Fruit fly (Drosophila melanogaster) whole organism, embryonic: ENCODE results near the gene CG15877.

ENCODE experiments used
- Aef1 ChIP-seq: fragments of 200-800 bp; sonication (Bioruptor generic); IDR thresholded peaks from 3 replicates; pipeline ENCODE4 v1.3.6; 2022; ENCODE audit warnings: missing biosample characterization, missing genetic modification characterization
- BtbVII ChIP-seq: fragments of 200-800 bp; sonication (Bioruptor generic); optimal IDR thresholded peaks from 3 replicates; lab custom pipeline; 2017; ENCODE audit warnings: missing biosample characterization, mild to moderate bottlenecking, missing genetic modification characterization
- CG10462 ChIP-seq: fragments of 200-800 bp; sonication (Bioruptor generic); optimal IDR thresholded peaks from 2 replicates; lab custom pipeline; 2016; ENCODE audit warnings: missing biosample characterization, missing genetic modification characterization
- CG11085 ChIP-seq: fragments of 200-800 bp; sonication (Bioruptor generic); IDR thresholded peaks from 2 replicates; pipeline ENCODE4 v1.3.6; 2022; ENCODE audit warnings: missing biosample characterization, missing genetic modification characterization
- CG11247 ChIP-seq: fragments of 200-800 bp; sonication (Bioruptor generic); IDR thresholded peaks from 2 replicates; pipeline ENCODE4 v1.3.6; 2022; ENCODE audit warnings: missing biosample characterization, missing genetic modification characterization
- CG12391 ChIP-seq: fragments of 200-800 bp; sonication (Bioruptor generic); optimal IDR thresholded peaks from 3 replicates; lab custom pipeline; 2018; ENCODE audit warnings: missing biosample characterization, mild to moderate bottlenecking, missing genetic modification characterization, moderate library complexity
- CG13296 ChIP-seq: fragments of 200-800 bp; sonication (Bioruptor generic); optimal IDR thresholded peaks from 3 replicates; lab custom pipeline; 2018; ENCODE audit warnings: missing biosample characterization, mild to moderate bottlenecking, missing genetic modification characterization
- CG15601 ChIP-seq: fragments of 200-800 bp; sonication (Bioruptor generic); optimal IDR thresholded peaks from 3 replicates; lab custom pipeline; 2019; ENCODE audit warnings: missing biosample characterization, mild to moderate bottlenecking, missing genetic modification characterization, moderate library complexity
- CG15696 ChIP-seq: fragments of 200-800 bp; sonication (Bioruptor generic); optimal IDR thresholded peaks from 2 replicates; lab custom pipeline; 2019; ENCODE audit warnings: missing biosample characterization, mild to moderate bottlenecking, missing genetic modification characterization, moderate library complexity
- CG17802 ChIP-seq: fragments of 200-800 bp; sonication (Bioruptor generic); optimal IDR thresholded peaks from 2 replicates; lab custom pipeline; 2018; ENCODE audit warnings: missing biosample characterization, mild to moderate bottlenecking, missing genetic modification characterization, moderate library complexity
- CG2712 ChIP-seq: fragments of 200-800 bp; optimal IDR thresholded peaks from 3 replicates; lab custom pipeline; 2019; ENCODE audit warnings: missing biosample characterization, mild to moderate bottlenecking, missing genetic modification characterization, moderate library complexity
- CG2875 ChIP-seq: fragments of 200-800 bp; sonication (Bioruptor generic); optimal IDR thresholded peaks from 2 replicates; lab custom pipeline; 2017; ENCODE audit warnings: missing biosample characterization, mild to moderate bottlenecking, missing genetic modification characterization, missing genetic modification reagents
- CG30431 ChIP-seq: fragments of 200-800 bp; sonication (Bioruptor generic); optimal IDR thresholded peaks from 2 replicates; lab custom pipeline; 2017; ENCODE audit warnings: missing biosample characterization, missing genetic modification characterization
- CG3163 ChIP-seq: fragments of 200-800 bp; sonication (Bioruptor generic); optimal IDR thresholded peaks from 3 replicates; lab custom pipeline; 2016; ENCODE audit warnings: missing biosample characterization, missing genetic modification characterization
- CG33557 ChIP-seq: fragments of 200-800 bp; sonication (Bioruptor generic); optimal IDR thresholded peaks from 2 replicates; lab custom pipeline; 2019; ENCODE audit warnings: missing biosample characterization, mild to moderate bottlenecking, missing genetic modification characterization, moderate library complexity
- CG3847 ChIP-seq: fragments of 200-800 bp; sonication (Bioruptor generic); IDR thresholded peaks from 2 replicates; pipeline ENCODE4 v1.3.6; 2022; ENCODE audit warnings: missing biosample characterization, missing genetic modification characterization
- CG4707 ChIP-seq: fragments of 200-800 bp; sonication (Bioruptor generic); optimal IDR thresholded peaks from 2 replicates; lab custom pipeline; 2018; ENCODE audit warnings: missing biosample characterization, mild to moderate bottlenecking, missing genetic modification characterization, moderate library complexity
- CG4820 ChIP-seq: fragments of 200-800 bp; sonication (Bioruptor generic); optimal IDR thresholded peaks from 3 replicates; lab custom pipeline; 2016; ENCODE audit warnings: missing biosample characterization, missing genetic modification characterization
- CG5953 ChIP-seq: fragments of 200-800 bp; sonication (Bioruptor generic); IDR thresholded peaks from 2 replicates; pipeline ENCODE4 v1.3.6; 2022; ENCODE audit warnings: missing biosample characterization, missing genetic modification characterization
- CG7372 ChIP-seq: fragments of 200-800 bp; sonication (Bioruptor generic); IDR thresholded peaks from 2 replicates; pipeline ENCODE4 v1.3.6; 2022; ENCODE audit warnings: missing biosample characterization, missing genetic modification characterization
- CG7786 ChIP-seq: fragments of 200-800 bp; sonication (Bioruptor generic); optimal IDR thresholded peaks from 2 replicates; lab custom pipeline; 2016; ENCODE audit warnings: missing biosample characterization, missing genetic modification characterization
- CG8290 ChIP-seq, 3 experiments: fragments of 200-800 bp; sonication (Bioruptor generic); optimal IDR thresholded peaks; 2 replicates each; lab custom pipeline; 2016 to 2019; ENCODE audit warnings: missing biosample characterization in 3 of 3, missing genetic modification characterization in 3 of 3, mild to moderate bottlenecking in 2 of 3, moderate library complexity in 1 of 3
- CG9797 ChIP-seq: fragments of 200-800 bp; sonication (Bioruptor generic); optimal IDR thresholded peaks from 3 replicates; lab custom pipeline; 2018; ENCODE audit warnings: missing biosample characterization, mild to moderate bottlenecking, missing genetic modification characterization
- Camta ChIP-seq: fragments of 200-800 bp; sonication (Bioruptor generic); optimal IDR thresholded peaks from 2 replicates; lab custom pipeline; 2016; ENCODE audit warnings: missing biosample characterization, missing genetic modification characterization
- D19B ChIP-seq: fragments of 200-800 bp; sonication (Bioruptor generic); optimal IDR thresholded peaks from 2 replicates; lab custom pipeline; 2017; ENCODE audit warnings: missing biosample characterization, mild to moderate bottlenecking, missing genetic modification characterization
- Dad ChIP-seq: fragments of 200-800 bp; sonication (Bioruptor generic); optimal IDR thresholded peaks from 3 replicates; lab custom pipeline; 2016; ENCODE audit warnings: missing biosample characterization, missing genetic modification characterization
- Elba2 ChIP-seq: fragments of 200-800 bp; sonication (Bioruptor generic); optimal IDR thresholded peaks from 3 replicates; lab custom pipeline; 2016; ENCODE audit warnings: missing biosample characterization, missing genetic modification characterization
- Fer2 ChIP-seq: fragments of 200-800 bp; sonication (Bioruptor generic); optimal IDR thresholded peaks from 2 replicates; lab custom pipeline; 2018; ENCODE audit warnings: missing biosample characterization, mild to moderate bottlenecking, missing genetic modification characterization, moderate library complexity
- Hey ChIP-seq: fragments of 200-800 bp; sonication (Bioruptor generic); optimal IDR thresholded peaks from 3 replicates; lab custom pipeline; 2018; ENCODE audit warnings: missing biosample characterization, mild to moderate bottlenecking, missing genetic modification characterization
- Hmx ChIP-seq: fragments of 200-800 bp; sonication (Bioruptor generic); optimal IDR thresholded peaks from 2 replicates; lab custom pipeline; 2016; ENCODE audit warnings: missing biosample characterization, missing genetic modification characterization
- MESR4 ChIP-seq: fragments of 200-800 bp; sonication (Bioruptor generic); optimal IDR thresholded peaks from 2 replicates; lab custom pipeline; 2018; ENCODE audit warnings: missing biosample characterization, mild to moderate bottlenecking, missing genetic modification characterization, moderate library complexity
- Max ChIP-seq: fragments of 200-800 bp; sonication (Bioruptor generic); optimal IDR thresholded peaks from 2 replicates; lab custom pipeline; 2016; ENCODE audit warnings: missing biosample characterization, mild to moderate bottlenecking, missing genetic modification characterization
- Med ChIP-seq: fragments of 200-800 bp; sonication (Bioruptor generic); peaks from one replicate; lab custom pipeline; 2016; ENCODE audit warnings: missing biosample characterization, missing genetic modification characterization, mild to moderate bottlenecking, inconsistent platforms, moderate library complexity
- Optix ChIP-seq: fragments of 200-800 bp; sonication (Bioruptor generic); IDR thresholded peaks from 3 replicates; pipeline ENCODE4 v1.3.6; 2022; ENCODE audit warnings: missing biosample characterization, missing genetic modification characterization
- Sox100B ChIP-seq: fragments of 200-800 bp; sonication (Bioruptor generic); optimal IDR thresholded peaks from 3 replicates; lab custom pipeline; 2018; ENCODE audit warnings: missing biosample characterization, mild to moderate bottlenecking, missing genetic modification characterization
- Sox102F ChIP-seq: fragments of 200-800 bp; sonication (Bioruptor generic); optimal IDR thresholded peaks from 2 replicates; lab custom pipeline; 2018; ENCODE audit warnings: missing biosample characterization, mild to moderate bottlenecking, missing genetic modification characterization, moderate library complexity
- bigmax ChIP-seq: fragments of 200-800 bp; sonication (Bioruptor generic); optimal IDR thresholded peaks from 2 replicates; lab custom pipeline; 2018; ENCODE audit warnings: missing biosample characterization, mild to moderate bottlenecking, missing genetic modification characterization
- bowl ChIP-seq: fragments of 200-800 bp; sonication (Bioruptor generic); IDR thresholded peaks from 2 replicates; pipeline ENCODE4 v1.3.6; 2022; ENCODE audit warnings: missing biosample characterization, missing genetic modification characterization
- chn ChIP-seq: fragments of 200-800 bp; sonication (Bioruptor generic); optimal IDR thresholded peaks from 2 replicates; lab custom pipeline; 2016; ENCODE audit warnings: missing biosample characterization, missing genetic modification characterization
- ewg ChIP-seq: fragments of 200-800 bp; sonication (Bioruptor generic); optimal IDR thresholded peaks from 3 replicates; lab custom pipeline; 2017; ENCODE audit warnings: mild to moderate bottlenecking, missing biosample characterization, missing genetic modification reagents, missing genetic modification characterization
- h ChIP-seq: fragments of >200 bp; optimal IDR thresholded peaks from 2 replicates; lab custom pipeline; 2017
- kah ChIP-seq: fragments of 200-800 bp; sonication (Bioruptor generic); optimal IDR thresholded peaks from 2 replicates; lab custom pipeline; 2018; ENCODE audit warnings: missing biosample characterization, mild to moderate bottlenecking, missing genetic modification characterization
- kni ChIP-seq: fragments of 200-800 bp; sonication (Bioruptor generic); optimal IDR thresholded peaks from 3 replicates; lab custom pipeline; 2017; ENCODE audit warnings: mild to moderate bottlenecking, missing biosample characterization, missing genetic modification reagents, missing genetic modification characterization
- nerfin-1 ChIP-seq: fragments of 200-800 bp; sonication (Bioruptor generic); optimal IDR thresholded peaks from 3 replicates; lab custom pipeline; 2019; ENCODE audit warnings: missing biosample characterization, mild to moderate bottlenecking, missing genetic modification characterization, moderate library complexity
- nmo ChIP-seq: fragments of 200-800 bp; sonication (Bioruptor generic); optimal IDR thresholded peaks from 2 replicates; lab custom pipeline; 2018; ENCODE audit warnings: missing biosample characterization, mild to moderate bottlenecking, missing genetic modification characterization, moderate library complexity
- nom ChIP-seq: fragments of 200-800 bp; sonication (Bioruptor generic); optimal IDR thresholded peaks from 2 replicates; lab custom pipeline; 2017; ENCODE audit warnings: missing biosample characterization, missing genetic modification characterization, mild to moderate bottlenecking, moderate library complexity, missing genetic modification reagents
- prd ChIP-seq, 3 experiments: fragments of >200 bp in 2 of 3; fragments of 200-800 bp in 1 of 3; sonication (Bioruptor generic) in 1 of 3; optimal IDR thresholded peaks in 2 of 3; IDR thresholded peaks in 1 of 3; 2 replicates in 2 of 3; 3 replicates in 1 of 3; pipeline versions ENCODE4 v1.3.6 to Lab custom; 2017 to 2022; ENCODE audit warnings: missing biosample characterization in 1 of 3, missing genetic modification characterization in 1 of 3
- ro ChIP-seq: fragments of 200-800 bp; sonication (Bioruptor generic); IDR thresholded peaks from 2 replicates; pipeline ENCODE4 v1.3.6; 2022; ENCODE audit warnings: missing biosample characterization, missing genetic modification characterization
- sug ChIP-seq: fragments of 200-800 bp; optimal IDR thresholded peaks from 2 replicates; lab custom pipeline; 2019; ENCODE audit warnings: missing biosample characterization, mild to moderate bottlenecking, missing genetic modification characterization, moderate library complexity
- tup ChIP-seq: fragments of 200-800 bp; sonication (Bioruptor generic); optimal IDR thresholded peaks from 2 replicates; lab custom pipeline; 2016; ENCODE audit warnings: missing biosample characterization, mild to moderate bottlenecking, missing genetic modification characterization, moderate library complexity

CG15877 gene

DNA sequence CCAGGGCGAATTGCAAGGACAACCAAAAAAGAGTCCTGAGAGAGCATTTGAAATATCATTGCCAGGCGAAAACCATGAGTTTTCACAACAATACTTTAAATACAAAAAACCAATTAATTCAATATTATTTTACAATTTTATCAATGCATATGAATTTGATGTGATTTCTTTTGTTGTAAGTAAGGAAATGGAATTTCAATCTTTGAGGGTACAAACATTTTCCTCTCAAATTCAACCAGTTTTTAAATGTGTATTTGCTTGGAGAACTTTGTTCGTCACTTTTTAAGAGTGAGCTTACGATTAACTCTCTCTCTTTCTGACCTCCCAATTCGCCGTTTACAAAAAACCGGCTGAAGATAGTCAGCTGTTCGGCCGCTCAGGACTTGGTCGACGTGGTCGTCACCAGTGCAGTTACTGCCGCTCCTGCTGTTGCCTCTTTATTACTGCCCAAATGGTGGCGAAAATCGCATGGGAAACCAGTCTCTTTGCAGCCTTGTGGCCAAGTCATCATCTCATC, 34.3 kb upstream of the CG15877 start (continued):
- TF ChIP-seq Hmx (GFP tag; lab: Kevin White, UChicago) (no peak), CG12391 (tag; lab: Kevin White, UChicago) (peak; percentile 41), chn (GFP tag; lab: Kevin White, UChicago) (no peak), D19B (GFP tag; lab: Kevin White, UChicago) (no peak), CG10462 (GFP tag; lab: Kevin White, UChicago) (no peak), CG33557 (GFP tag; lab: Kevin White, UChicago) (no peak), sug (peak; percentile 48), ro (GFP tag; lab: Robert Waterston, UW) (no peak), nmo (GFP tag; lab: Kevin White, UChicago) (no peak), kah (GFP tag; lab: Kevin White, UChicago) (no peak), Elba2 (GFP tag; lab: Kevin White, UChicago) (no peak), nerfin-1 (tag; lab: Kevin White, UChicago) (no peak), CG4707 (no peak), Med (GFP tag; lab: Kevin White, UChicago) (peak; percentile 66), CG7372 (peak; percentile 32; the same call in 1 of the 2 replicates), CG15601 (tag; lab: Kevin White, UChicago) (no peak), CG15696 (tag; lab: Kevin White, UChicago) (no peak), Sox102F (peak; percentile 49), Optix (GFP tag; lab: Robert Waterston, UW) (no peak), nom (GFP tag; lab: Kevin White, UChicago) (peak; percentile 34), CG11247 (GFP tag; lab: Robert Waterston, UW) (no peak), CG5953 (GFP tag; lab: Robert Waterston, UW) (no peak), CG7786 (GFP tag; lab: Kevin White, UChicago) (no peak), Sox100B (GFP tag; lab: Kevin White, UChicago) (peak; percentile 36), Dad (GFP tag; lab: Kevin White, UChicago) (peak; percentile 18), Hey (tag; lab: Kevin White, UChicago) (no peak), CG3163 (GFP tag; lab: Kevin White, UChicago) (peak; percentile 53), Max (GFP tag; lab: Kevin White, UChicago) (no peak), BtbVII (GFP tag; lab: Kevin White, UChicago) (peak; percentile 48), CG2875 (GFP tag; lab: Kevin White, UChicago) (no peak), bigmax (no peak), Fer2 (tag; lab: Kevin White, UChicago) (peak; percentile 18), ewg (no peak), CG17802 (tag; lab: Kevin White, UChicago) (no peak), bowl (GFP tag; lab: Robert Waterston, UW) (no peak), CG9797 (GFP tag; lab: Kevin White, UChicago) (no peak), CG13296 (peak; percentile 51), CG3847 (GFP tag; lab: Robert Waterston, UW) (0 out of 2 replicates have a peak, but pooled peaks have one; percentile 29), prd (optimal IDR thresholded peaks at IDR 0.05; lab: Kevin White, UChicago) (no peak), prd (GFP tag; IDR thresholded peaks at IDR 0.05; lab: Robert Waterston, UW) (no peak), CG11085 (GFP tag; lab: Robert Waterston, UW) (no peak), h (no peak), kni (no peak), Aef1 (GFP tag; lab: Robert Waterston, UW) (peak; percentile 49; the same call in 2 of the 3 replicates), CG30431 (GFP tag; lab: Kevin White, UChicago) (no peak), Camta (GFP tag; lab: Kevin White, UChicago) (no peak), CG2712 (tag; lab: Kevin White, UChicago) (peak; percentile 30), MESR4 (no peak), tup (no peak), CG8290 (GFP tag; optimal IDR thresholded peaks at IDR 0.05; lab: Kevin White, UChicago) (no peak), CG8290 (tag; optimal IDR thresholded peaks at IDR 0.05; lab: Kevin White, UChicago) (no peak), CG4820 (GFP tag; lab: Kevin White, UChicago) (no peak)
